Fruit fly (Drosophila melanogaster): ENCODE measurements around the gene CG46394.
"Not testable (repeated sequence)": the region's sequence is repeated elsewhere in the genome, so short reads cannot be mapped to it uniquely, and the experiment has no call there.

Gene CG46394

DNA sequence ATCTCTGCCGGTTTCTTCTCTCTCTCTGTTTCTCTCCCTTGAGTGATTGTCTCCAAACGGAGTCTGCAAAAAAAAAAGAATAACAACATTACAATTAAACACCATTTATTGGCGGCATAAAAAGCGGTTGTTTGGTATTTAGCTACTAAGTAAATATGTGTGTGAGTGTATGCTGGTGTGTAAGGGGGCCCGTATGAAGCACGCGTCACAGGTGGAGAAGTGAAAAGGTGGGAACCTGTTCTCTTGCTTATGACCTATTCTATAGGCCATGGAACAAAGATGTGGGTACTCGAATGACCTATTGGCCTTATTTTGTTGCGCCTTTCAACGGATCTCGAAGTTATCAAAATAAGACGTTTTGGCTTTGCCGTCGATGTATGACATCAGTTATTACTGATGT, 11.6 kb upstream of the CG46394 start:
- TF ChIP-seq foxo (GFP tag; optimal IDR thresholded peaks at IDR 0.05) (no peak), HLH106 (tag; optimal IDR thresholded peaks at IDR 0.05) (no peak), CrebA (GFP tag; optimal IDR thresholded peaks at IDR 0.05; ENCODE audit: borderline replicate concordance) (no peak)

DNA sequence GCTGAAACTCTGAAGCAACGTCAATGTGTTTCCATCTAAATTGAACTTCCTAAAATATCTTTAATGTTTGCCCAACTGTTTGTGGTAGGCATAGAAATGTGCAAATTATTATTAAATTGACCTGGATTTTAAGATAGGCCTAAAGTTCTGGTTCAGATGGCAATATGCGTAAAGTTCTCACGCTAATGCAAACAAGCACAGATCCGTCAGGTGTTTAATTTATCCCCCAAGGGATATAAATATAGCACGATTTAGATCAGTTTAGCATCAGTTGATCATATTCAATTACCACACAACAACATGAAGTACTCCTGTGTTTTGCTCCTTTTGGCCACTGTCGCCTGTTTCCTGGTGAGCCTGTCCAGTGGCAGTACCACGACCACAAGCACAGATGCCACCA, 10.8 kb upstream of the CG46394 start, which contains the start of gene CG7377:
Gene CG7377, plus strand, starts transcription at position 301 of the 400 bp plus-strand sequence.
- not testable (repeated sequence) for TF ChIP-seq Sp1, Dfd, dmrt93B (GFP tag; optimal IDR thresholded peaks at IDR 0.05)

DNA sequence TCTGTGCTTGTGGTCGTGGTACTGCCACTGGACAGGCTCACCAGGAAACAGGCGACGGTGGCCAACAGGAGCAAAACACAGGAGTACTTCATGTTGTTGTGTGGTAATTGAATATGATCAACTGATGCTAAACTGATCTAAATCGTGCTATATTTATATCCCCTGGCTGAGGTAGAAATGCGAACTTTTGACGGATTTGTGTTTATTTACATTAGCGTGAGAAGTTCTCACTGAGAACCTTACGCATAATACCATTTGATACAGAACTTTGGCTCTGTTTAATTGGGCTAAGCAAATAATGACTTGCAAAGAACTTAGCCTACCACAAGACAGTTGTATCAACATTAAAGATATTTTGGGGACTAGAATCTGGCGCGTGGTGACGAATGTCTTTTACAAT, 9.0 kb upstream of the CG46394 start, which contains the start of gene CG33268:
Gene CG33268, minus strand, starts transcription at position 101 of the 400 bp plus-strand sequence.
- TF ChIP-seq sage (GFP tag; optimal IDR thresholded peaks at IDR 0.05) (no peak), N (GFP tag; optimal IDR thresholded peaks at IDR 0.05) (no peak), HLH106 (tag; optimal IDR thresholded peaks at IDR 0.05) (no peak), Dfd (GFP tag; optimal IDR thresholded peaks at IDR 0.05) (no peak), rgr (GFP tag; optimal IDR thresholded peaks at IDR 0.05) (no peak), OdsH (GFP tag; optimal IDR thresholded peaks at IDR 0.05) (no peak), dl (GFP tag; optimal IDR thresholded peaks at IDR 0.05; ENCODE audit: insufficient read depth in 1 of 2, partially characterized antibody in 2 of 2) (no peak), Myc (optimal IDR thresholded peaks at IDR 0.05) (no peak), br (GFP tag; optimal IDR thresholded peaks at IDR 0.05) (no peak), GATAd (GFP tag; optimal IDR thresholded peaks at IDR 0.05) (no peak), Hr83 (GFP tag; optimal IDR thresholded peaks at IDR 0.05; ENCODE audit: poor library complexity, severe bottlenecking) (no peak), foxo (GFP tag; optimal IDR thresholded peaks at IDR 0.05) (no peak), brk (GFP tag; optimal IDR thresholded peaks at IDR 0.05) (no peak), jim (GFP tag; optimal IDR thresholded peaks at IDR 0.05) (no peak), ey (GFP tag; optimal IDR thresholded peaks at IDR 0.05) (no peak), Mio (GFP tag; optimal IDR thresholded peaks at IDR 0.05) (no peak), h (GFP tag; optimal IDR thresholded peaks at IDR 0.05) (no peak), tai (GFP tag; optimal IDR thresholded peaks at IDR 0.05) (no peak), Jra (GFP tag; optimal IDR thresholded peaks at IDR 0.05) (no peak), CrebA (GFP tag; optimal IDR thresholded peaks at IDR 0.05; ENCODE audit: borderline replicate concordance) (no peak)

DNA sequence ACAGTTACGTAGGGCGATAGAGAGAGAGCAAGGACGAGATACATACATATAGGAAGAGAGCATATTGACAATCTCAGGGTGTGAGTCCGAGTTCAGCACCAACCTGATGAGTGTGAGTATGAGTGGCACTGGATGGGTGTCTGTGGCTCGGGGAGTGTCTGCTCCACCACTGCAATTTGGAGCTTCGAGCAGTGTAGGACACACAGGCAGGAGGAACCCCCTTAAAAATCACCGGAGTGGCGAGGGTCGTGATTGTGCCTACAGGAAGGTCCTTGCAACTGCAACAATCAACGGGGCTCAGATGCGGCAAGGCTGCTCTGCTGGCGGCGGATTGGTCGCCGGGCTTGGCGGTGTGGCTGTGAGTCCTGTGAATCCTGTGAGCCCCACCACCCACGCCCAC, 8.4 kb upstream of the CG46394 start:
- no peak for TF ChIP-seq Vsx2 (GFP tag; optimal IDR thresholded peaks at IDR 0.05; ENCODE audit: partially characterized antibody)
- TF ChIP-seq br (GFP tag; optimal IDR thresholded peaks at IDR 0.05) = no peak
- TF ChIP-seq Dif (GFP tag; optimal IDR thresholded peaks at IDR 0.05; ENCODE audit: partially characterized antibody) = no peak

DNA sequence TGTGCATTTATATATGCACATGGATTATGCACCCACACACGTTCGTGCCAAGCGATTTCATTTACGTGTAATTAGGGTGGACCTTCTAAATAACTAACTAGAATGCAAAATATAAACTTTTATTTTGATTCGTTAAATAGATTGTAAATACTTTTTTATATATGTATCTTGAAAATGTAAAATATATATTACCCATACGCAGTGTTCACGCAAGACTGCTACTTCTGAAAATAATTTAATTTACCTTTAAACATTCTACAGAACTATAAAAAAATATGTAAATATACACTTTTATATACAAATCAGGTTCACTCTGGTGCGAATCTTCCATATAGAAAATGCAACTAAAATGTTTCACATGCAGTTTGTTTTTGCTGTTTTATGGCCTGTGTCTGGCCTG, 6.4 kb upstream of the CG46394 start:
- TF ChIP-seq Sp1 (GFP tag; optimal IDR thresholded peaks at IDR 0.05) (peak; percentile 52), h (GFP tag; optimal IDR thresholded peaks at IDR 0.05) (no peak), Vsx2 (GFP tag; optimal IDR thresholded peaks at IDR 0.05; ENCODE audit: partially characterized antibody) (no peak), CG32264 (GFP tag; optimal IDR thresholded peaks at IDR 0.05) (no peak), br (GFP tag; optimal IDR thresholded peaks at IDR 0.05) (no peak), Hnf4 (GFP tag; optimal IDR thresholded peaks at IDR 0.05) (no peak), Myc (optimal IDR thresholded peaks at IDR 0.05) (no peak), dsf (GFP tag; optimal IDR thresholded peaks at IDR 0.05; ENCODE audit: borderline replicate concordance) (no peak), CG9705 (GFP tag; optimal IDR thresholded peaks at IDR 0.05) (no peak), OdsH (GFP tag; optimal IDR thresholded peaks at IDR 0.05) (no peak), psq (GFP tag; optimal IDR thresholded peaks at IDR 0.05) (no peak), foxo (GFP tag; optimal IDR thresholded peaks at IDR 0.05) (peak in 1 of 2 experiments; percentile 18), HLH106 (tag; optimal IDR thresholded peaks at IDR 0.05) (peak; percentile 23), Hr78 (GFP tag; optimal IDR thresholded peaks at IDR 0.05) (no peak)

Measured in whole organism, wandering third instar larva.